Fruit fly (Drosophila melanogaster) whole organism, adult: ENCODE results near the gene CCT1.

Source experiments
- CG12768 ChIP-seq: fragments of 200-800 bp; sonication (Bioruptor generic); optimal IDR thresholded peaks from 2 replicates; lab custom pipeline; 2017; ENCODE audit warnings: missing biosample characterization, missing genetic modification characterization, mild to moderate bottlenecking, moderate library complexity, missing genetic modification reagents
- CG1620 ChIP-seq: fragments of 200-800 bp; sonication (Bioruptor generic); optimal IDR thresholded peaks from 2 replicates; lab custom pipeline; 2016; ENCODE audit warnings: missing biosample characterization, missing genetic modification characterization
- CG33017 ChIP-seq: fragments of 200-800 bp; sonication (Bioruptor generic); optimal IDR thresholded peaks from 2 replicates; lab custom pipeline; 2018; ENCODE audit warnings: missing biosample characterization, mild to moderate bottlenecking, missing genetic modification characterization, moderate library complexity
- Hr96 ChIP-seq: fragments of 200-800 bp; sonication (Bioruptor generic); optimal IDR thresholded peaks from 2 replicates; lab custom pipeline; 2016; ENCODE audit warnings: missing biosample characterization, missing genetic modification characterization
- Mnt ChIP-seq: fragments of 200-800 bp; sonication (Bioruptor generic); optimal IDR thresholded peaks from 2 replicates; lab custom pipeline; 2016; ENCODE audit warnings: missing biosample characterization, mild to moderate bottlenecking, missing genetic modification characterization
- bab1 ChIP-seq: fragments of 200-800 bp; sonication (Bioruptor generic); optimal IDR thresholded peaks from 3 replicates; lab custom pipeline; 2019; ENCODE audit warnings: missing biosample characterization, mild to moderate bottlenecking, missing genetic modification characterization, moderate library complexity
- kay ChIP-seq: fragments of 200-800 bp; sonication (Bioruptor generic); peaks from one replicate; lab custom pipeline; 2016; ENCODE audit warnings: missing biosample characterization, missing genetic modification characterization, borderline replicate concordance

DNA sequence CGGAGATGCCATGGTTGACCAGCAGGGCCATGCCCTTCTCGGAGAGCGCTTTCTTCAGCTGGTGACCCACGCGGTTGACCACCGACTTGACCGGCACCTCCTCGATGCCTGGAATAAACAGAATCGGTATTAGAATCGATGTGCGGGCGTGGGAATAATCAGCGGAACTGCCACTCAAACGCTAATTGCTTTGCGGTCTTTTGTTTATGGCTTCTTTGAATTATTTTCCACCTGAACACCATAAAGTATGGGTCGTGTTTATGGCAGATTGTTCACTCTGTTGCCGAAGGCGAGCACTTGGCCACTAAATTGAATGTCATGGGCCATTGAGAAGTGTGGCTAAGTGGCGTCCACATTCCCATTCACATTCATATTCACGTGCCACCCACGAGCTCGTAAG lies 30.8 kb upstream of the CCT1 start:
- TF ChIP-seq CG1620 (GFP tag; lab: Kevin White, UChicago), result no peak
- no peak for TF ChIP-seq Hr96 (GFP tag; lab: Kevin White, UChicago)
- no peak for TF ChIP-seq bab1 (GFP tag; lab: Kevin White, UChicago)
- TF ChIP-seq CG12768 (GFP tag; lab: Kevin White, UChicago), result no peak
- TF ChIP-seq kay, result no peak
- no peak for TF ChIP-seq Mnt (GFP tag; lab: Kevin White, UChicago)
- no peak for TF ChIP-seq CG33017 (tag; lab: Kevin White, UChicago)
